Fruit fly (Drosophila melanogaster) Kc167 (cell line): ENCODE data around the gene Taf8.
A peak's percentile ranks its signal among the peaks of the same experiment; 100 is the strongest.

Source experiments
- Myc ChIP-seq: fragments of >200 bp; optimal IDR thresholded peaks from 2 replicates; lab custom pipeline; 2017; ENCODE audit warnings: missing external identifiers
- Sin3A ChIP-seq: fragments of >200 bp; optimal IDR thresholded peaks from 2 replicates; lab custom pipeline; 2018; ENCODE audit warnings: missing external identifiers
- h ChIP-seq: fragments of >200 bp; optimal IDR thresholded peaks from 3 replicates; lab custom pipeline; 2018; ENCODE audit warnings: missing external identifiers
- insv ChIP-seq: fragments of >200 bp; optimal IDR thresholded peaks from 3 replicates; lab custom pipeline; 2018; ENCODE audit warnings: missing external identifiers
- psq ChIP-seq: fragments of >200 bp; optimal IDR thresholded peaks from 2 replicates; lab custom pipeline; 2017; ENCODE audit warnings: missing external identifiers
- ttk ChIP-seq: sonication (Bioruptor generic); optimal IDR thresholded peaks from 2 replicates; lab custom pipeline; 2017; ENCODE audit warnings: missing external identifiers

Gene Taf8

DNA sequence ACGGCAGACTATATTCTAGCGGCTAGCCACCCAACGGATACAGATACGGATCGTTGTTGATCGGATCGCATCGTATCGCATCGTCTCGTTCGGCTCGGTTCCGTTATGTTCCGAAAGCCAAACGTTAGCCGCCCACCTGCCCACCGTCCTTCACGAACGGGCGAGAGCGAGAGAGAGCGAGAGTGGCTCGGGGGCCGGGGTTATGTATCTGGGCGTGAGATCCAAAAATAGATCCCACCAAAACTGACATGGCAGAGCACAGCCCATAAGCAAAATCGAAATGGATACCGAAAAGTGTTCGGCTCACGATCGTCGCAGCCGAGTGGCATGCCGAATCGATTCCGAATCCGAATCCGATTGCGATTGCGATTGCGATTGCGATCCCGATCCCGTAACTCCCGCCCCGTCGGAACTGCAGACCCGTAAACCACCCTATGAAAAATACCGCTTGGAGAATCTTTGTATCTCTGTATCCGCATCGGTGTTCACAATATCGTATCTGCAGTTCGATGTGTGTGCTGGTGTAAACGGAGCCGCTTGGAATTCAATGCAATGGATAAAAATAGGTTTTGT lies 15.1 kb downstream of the Taf8 start, which contains the start of gene wupA:
Gene wupA, minus strand, starts transcription at position 112 of the 573 bp plus-strand sequence.
- TF ChIP-seq psq (lab: Kevin White, UChicago) (no peak), Myc (lab: Kevin White, UChicago) (no peak), Sin3A (no peak), insv (lab: Kevin White, UChicago) (no peak), h (no peak), ttk (no peak)

dm6 chrX:18118519-18118918 lies 16.7 kb downstream of the Taf8 start:
- TF ChIP-seq insv (lab: Kevin White, UChicago) (no peak), h (no peak), psq (lab: Kevin White, UChicago) (no peak), Myc (lab: Kevin White, UChicago) (no peak), Sin3A (no peak), ttk (no peak)

DNA sequence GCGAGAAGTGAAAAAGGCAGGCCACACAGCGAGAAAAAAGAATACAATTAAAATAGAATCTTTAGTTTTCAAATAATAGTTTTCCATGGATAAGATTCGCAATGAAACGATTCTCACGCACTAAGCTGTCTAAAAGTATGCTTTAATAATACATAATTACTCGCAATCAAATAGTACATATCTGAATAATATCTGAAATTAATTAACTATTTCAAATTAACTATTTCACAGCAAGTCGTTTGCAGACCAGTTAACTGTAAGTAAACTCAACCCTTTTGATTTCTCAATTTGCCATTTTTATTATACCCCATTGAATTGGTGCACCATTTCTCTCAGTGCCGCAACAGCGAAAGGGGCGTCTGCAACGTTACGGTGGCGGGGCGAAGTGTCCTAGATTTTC lies 23.8 kb downstream of the Taf8 start:
- no peak for TF ChIP-seq ttk
- no peak for TF ChIP-seq insv (lab: Kevin White, UChicago)
- TF ChIP-seq Sin3A, result no peak
- TF ChIP-seq h, result no peak
- no peak for TF ChIP-seq Myc (lab: Kevin White, UChicago)
- TF ChIP-seq psq (lab: Kevin White, UChicago), result no peak

DNA sequence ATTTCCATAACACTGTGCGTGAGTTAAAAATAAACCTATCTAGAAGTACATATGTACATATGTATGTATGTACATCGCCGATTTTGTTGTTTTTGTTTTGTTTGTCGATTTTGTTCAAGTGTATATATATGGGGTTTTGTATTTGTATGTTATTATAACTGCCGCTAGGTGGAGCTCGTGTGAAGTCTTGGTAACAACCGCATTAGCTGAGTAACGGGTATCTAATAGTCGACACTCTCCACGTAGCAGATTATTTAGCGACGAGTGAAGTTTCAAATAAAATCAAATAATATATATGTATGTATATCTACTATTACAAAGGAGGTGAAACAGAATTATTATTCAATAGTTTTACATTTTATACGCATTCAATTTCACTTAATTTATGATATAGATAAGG lies 27.5 kb downstream of the Taf8 start:
- TF ChIP-seq h (no peak), psq (lab: Kevin White, UChicago) (no peak), Sin3A (no peak), insv (lab: Kevin White, UChicago) (no peak), ttk (no peak), Myc (lab: Kevin White, UChicago) (no peak)

dm6 chrX:18130168-18130567 lies 28.4 kb downstream of the Taf8 start, which contains the start of gene CG43133:
TSS of gene CG43133 (minus strand) at chrX:18130178.
- TF ChIP-seq Myc (lab: Kevin White, UChicago), result no peak
- no peak for TF ChIP-seq psq (lab: Kevin White, UChicago)

DNA sequence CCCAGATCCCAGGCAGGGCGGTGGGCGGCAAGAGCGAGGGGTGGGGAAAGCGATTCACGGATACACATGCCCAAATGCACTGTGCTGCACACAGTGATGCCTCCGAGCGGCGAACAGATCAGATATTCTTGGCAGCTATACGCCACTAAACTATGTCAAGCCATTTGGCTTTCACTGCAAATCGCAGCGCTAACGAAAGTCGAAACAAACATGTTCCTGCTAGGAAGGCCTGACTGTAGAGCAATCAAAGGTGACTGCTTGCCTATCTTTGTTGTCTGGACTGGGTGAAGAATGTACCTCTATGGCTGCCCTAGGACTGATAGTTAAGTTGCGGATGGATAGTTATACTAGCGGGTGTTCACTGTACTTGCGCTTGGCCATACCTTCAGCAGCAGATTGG lies 34.3 kb downstream of the Taf8 start:
- TF ChIP-seq Myc (lab: Kevin White, UChicago) (no peak), ttk (peak; percentile 40), Sin3A (no peak)

DNA sequence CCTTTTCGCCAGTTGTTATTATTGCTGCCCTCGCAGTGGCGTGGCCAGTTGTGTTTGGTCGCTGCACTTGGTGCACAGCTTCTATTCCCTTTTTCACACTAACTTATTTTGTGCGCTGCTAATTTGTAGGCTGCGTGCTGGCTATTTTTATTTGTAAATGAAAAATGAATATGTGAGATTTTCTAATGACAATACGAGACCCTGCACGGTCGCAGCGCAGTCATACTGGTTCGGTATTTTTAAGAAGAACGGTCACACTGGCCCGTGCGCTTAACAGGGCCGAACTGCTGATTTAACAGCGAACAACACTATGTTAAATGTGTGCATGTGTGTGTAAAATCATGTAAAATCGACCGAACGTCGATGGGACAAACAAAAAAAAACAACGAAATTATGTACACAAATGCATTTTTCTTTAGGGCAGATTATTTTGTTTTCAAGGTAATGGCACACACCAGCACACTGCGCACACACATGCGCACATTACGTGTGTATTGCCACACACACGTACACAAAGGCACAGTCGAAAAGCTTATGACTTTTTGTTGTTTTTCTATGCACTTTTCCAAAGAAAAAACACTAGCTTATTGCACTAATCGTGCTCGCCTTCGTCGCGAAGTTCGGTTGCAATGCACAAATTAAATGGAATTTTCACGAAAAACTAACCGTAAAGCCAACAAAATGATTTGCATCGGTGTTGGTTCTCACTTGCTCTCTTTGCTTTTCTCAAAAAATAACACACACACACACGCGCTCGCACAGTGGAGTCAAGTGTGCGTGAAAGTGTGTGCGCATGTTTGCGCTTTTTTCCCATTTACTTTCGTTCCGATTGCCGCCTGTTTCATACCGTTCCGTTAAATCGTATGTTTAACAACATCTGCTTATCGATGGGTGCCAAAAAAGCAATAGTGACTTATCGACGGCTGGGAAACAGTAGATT lies 35.4 kb downstream of the Taf8 start, which contains the start of gene ari-1:
Gene ari-1, minus strand, starts transcription at position 875 of the 940 bp plus-strand sequence.
- TF ChIP-seq Sin3A (no peak), ttk (no peak), insv (lab: Kevin White, UChicago) (no peak), psq (lab: Kevin White, UChicago) (no peak), Myc (lab: Kevin White, UChicago) (no peak), h (no peak)

- TF ChIP-seq Sin3A (no peak), ttk (no peak), Myc (lab: Kevin White, UChicago) (no peak), psq (lab: Kevin White, UChicago) (no peak), insv (lab: Kevin White, UChicago) (no peak), h (no peak)
Observed at dm6 chrX:18138297-18138696, 36.5 kb downstream of the Taf8 start, which contains the start of gene CG43229. TSS of gene CG43229 (plus strand) at chrX:18138542.

- no peak for TF ChIP-seq h
- no peak for TF ChIP-seq Sin3A
- TF ChIP-seq Myc (lab: Kevin White, UChicago), result no peak
- TF ChIP-seq psq (lab: Kevin White, UChicago), result no peak
- TF ChIP-seq insv (lab: Kevin White, UChicago), result no peak
- TF ChIP-seq ttk, result no peak
Observed at dm6 chrX:18139950-18140349, 38.2 kb downstream of the Taf8 start.

DNA sequence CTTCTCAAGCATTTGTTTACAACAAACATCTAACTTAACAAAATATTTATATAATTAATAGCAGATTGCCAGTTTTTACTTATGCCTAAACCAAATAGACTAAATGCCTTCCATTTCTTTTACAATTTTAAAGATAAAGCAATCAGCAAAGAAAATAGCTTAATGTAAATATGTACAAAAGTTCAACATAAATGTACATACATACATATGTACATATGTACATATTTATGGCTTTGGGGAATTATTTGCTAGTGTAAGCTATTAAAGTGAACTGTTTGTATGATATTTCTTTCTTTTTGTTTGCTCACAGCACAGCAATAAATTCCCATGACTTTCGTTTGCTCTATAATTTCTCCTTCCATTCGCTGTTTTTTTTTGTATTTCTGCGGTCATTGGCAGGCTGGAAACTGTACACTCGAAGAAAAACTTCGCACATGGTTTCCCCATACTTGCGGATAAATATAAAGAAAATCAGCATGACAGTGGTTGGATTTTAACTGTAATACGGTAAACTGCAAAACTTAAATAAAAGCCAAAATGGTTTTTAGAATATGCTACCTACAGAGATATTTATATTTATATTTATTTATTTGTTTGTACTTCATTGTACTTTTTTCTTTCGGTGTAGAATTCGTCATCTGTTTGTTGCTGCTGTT lies 39.3 kb downstream of the Taf8 start:
- no peak for TF ChIP-seq insv (lab: Kevin White, UChicago)
- no peak for TF ChIP-seq Sin3A
- TF ChIP-seq psq (lab: Kevin White, UChicago), result no peak
- no peak for TF ChIP-seq h
- no peak for TF ChIP-seq ttk
- no peak for TF ChIP-seq Myc (lab: Kevin White, UChicago)

DNA sequence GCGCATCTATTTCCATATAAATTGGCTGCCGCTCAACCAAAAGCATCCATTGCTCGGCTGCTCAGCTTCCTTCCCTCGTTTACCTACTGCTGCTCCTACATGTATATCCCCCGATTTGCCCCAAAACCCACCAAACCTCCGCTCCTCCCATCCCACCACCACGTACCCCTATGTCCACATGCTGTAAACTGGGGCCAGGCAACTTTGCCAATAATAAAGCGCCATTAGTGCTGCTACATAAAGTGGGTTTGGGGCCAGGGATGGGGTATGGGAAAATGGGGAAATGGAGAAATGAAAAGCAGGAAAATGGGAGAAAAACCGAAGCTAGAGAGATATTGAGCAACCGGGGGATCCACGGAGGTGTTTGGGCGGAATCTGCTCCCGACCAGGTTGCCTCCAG lies 47.5 kb downstream of the Taf8 start:
- no peak for TF ChIP-seq Myc (lab: Kevin White, UChicago)
- no peak for TF ChIP-seq Sin3A
- TF ChIP-seq ttk, result no peak
- no peak for TF ChIP-seq insv (lab: Kevin White, UChicago)
- TF ChIP-seq psq (lab: Kevin White, UChicago), result no peak
- no peak for TF ChIP-seq h

DNA sequence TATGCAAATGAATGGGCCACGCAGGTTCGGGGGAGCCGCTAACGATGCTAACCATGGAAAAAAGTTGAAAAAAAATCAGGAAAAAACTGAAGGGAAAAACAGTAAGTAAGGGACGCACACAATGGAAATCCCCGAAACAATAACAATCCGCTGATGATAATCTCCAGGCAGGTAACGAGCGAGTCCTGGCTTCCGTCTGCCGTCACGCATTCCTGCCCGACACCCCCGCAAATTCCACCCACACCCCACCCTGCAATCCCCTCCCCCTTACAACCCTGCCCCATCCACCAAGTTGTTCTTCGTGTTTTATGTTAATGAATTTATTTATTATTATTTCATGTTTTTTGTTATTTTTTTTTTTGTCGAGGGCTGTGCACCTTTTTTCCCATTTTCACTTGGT lies 49.6 kb downstream of the Taf8 start:
- no peak for TF ChIP-seq Sin3A
- no peak for TF ChIP-seq h
- no peak for TF ChIP-seq psq (lab: Kevin White, UChicago)
- TF ChIP-seq Myc (lab: Kevin White, UChicago), result no peak
- no peak for TF ChIP-seq insv (lab: Kevin White, UChicago)
- TF ChIP-seq ttk, result no peak
